Worm (Caenorhabditis elegans) whole organism, L4 larva: ENCODE results near the gene cah-4.

Source experiments
- T20F7.1 ChIP-seq: fragments of 200-800 bp; sonication (Bioruptor generic); optimal IDR thresholded peaks from 2 replicates; lab custom pipeline; 2018; ENCODE audit warnings: mild to moderate bottlenecking, missing genetic modification characterization, missing compliant biosample characterization
- T26A8.4 ChIP-seq: fragments of 200-800 bp; sonication (Bioruptor generic); IDR thresholded peaks from 2 replicates; pipeline ENCODE4 v1.3.6; 2022; ENCODE audit warnings: missing genetic modification characterization, missing compliant biosample characterization
- Y5F2A.4 ChIP-seq: fragments of 200-800 bp; sonication (Bioruptor generic); optimal IDR thresholded peaks from 2 replicates; lab custom pipeline; 2018; ENCODE audit warnings: mild to moderate bottlenecking, missing genetic modification characterization, missing compliant biosample characterization
- aly-2 ChIP-seq: sonication (generic microtip); optimal IDR thresholded peaks from 2 replicates; lab custom pipeline; 2018; ENCODE audit warnings: missing biosample characterization, missing genetic modification characterization
- ceh-20 ChIP-seq: fragments of 200-800 bp; sonication (Bioruptor generic); IDR thresholded peaks from 2 replicates; pipeline ENCODE4 v1.3.6; 2022; ENCODE audit warnings: missing genetic modification reagents, missing genetic modification characterization, missing compliant biosample characterization
- ceh-44 ChIP-seq: fragments of 200-800 bp; sonication (Bioruptor generic); IDR thresholded peaks from 2 replicates; pipeline ENCODE4 v1.3.6; 2022; ENCODE audit warnings: missing genetic modification reagents, missing genetic modification characterization, missing compliant biosample characterization
- ceh-82 ChIP-seq: sonication (generic microtip); optimal IDR thresholded peaks from 2 replicates; lab custom pipeline; 2017; ENCODE audit warnings: missing biosample characterization, missing genetic modification characterization
- daf-8 ChIP-seq: fragments of 200-800 bp; sonication (Bioruptor generic); IDR thresholded peaks from 2 replicates; pipeline ENCODE4 v1.3.6; 2022; ENCODE audit warnings: missing genetic modification characterization, missing compliant biosample characterization
- hif-1 ChIP-seq, 2 experiments: sonication (generic microtip); optimal IDR thresholded peaks; 2 replicates each; lab custom pipeline; 2016 to 2017; ENCODE audit warnings: missing compliant biosample characterization in 2 of 2, missing genetic modification characterization in 2 of 2, missing genetic modification reagents in 2 of 2, missing genotype in 2 of 2, mild to moderate bottlenecking in 1 of 2
- hmg-1.1 ChIP-seq: fragments of 200-800 bp; sonication (Bioruptor generic); IDR thresholded peaks from 2 replicates; pipeline ENCODE4 v1.3.6; 2022; ENCODE audit warnings: missing genetic modification reagents, missing genetic modification characterization, missing compliant biosample characterization
- nhr-102 ChIP-seq: sonication (generic microtip); optimal IDR thresholded peaks from 2 replicates; lab custom pipeline; 2016; ENCODE audit warnings: mild to moderate bottlenecking, missing genetic modification characterization, moderate library complexity, missing compliant biosample characterization
- nhr-237 ChIP-seq: sonication (generic microtip); optimal IDR thresholded peaks from 2 replicates; lab custom pipeline; 2017; ENCODE audit warnings: missing biosample characterization, missing genetic modification characterization
- nhr-41 ChIP-seq: fragments of 200-800 bp; sonication (Bioruptor generic); IDR thresholded peaks from 2 replicates; pipeline ENCODE4 v1.3.6; 2022; ENCODE audit warnings: missing genetic modification reagents, missing genetic modification characterization, missing compliant biosample characterization
- nhr-76 ChIP-seq: fragments of 150-350 bp; optimal IDR thresholded peaks from 2 replicates; lab custom pipeline; 2014; ENCODE audit warnings: missing biosample characterization, missing genetic modification characterization
- pha-4 ChIP-seq, 2 experiments: fragments of 150-350 bp in 1 of 2; fragments of 200-800 bp in 1 of 2; sonication (Bioruptor generic) in 1 of 2; IDR thresholded peaks in 1 of 2; optimal IDR thresholded peaks in 1 of 2; 2 replicates each; pipeline versions ENCODE4 v1.3.6 to Lab custom; 2014 to 2022; ENCODE audit warnings: missing genetic modification characterization in 2 of 2, missing genetic modification reagents in 2 of 2, missing biosample characterization in 1 of 2, missing compliant biosample characterization in 1 of 2
- php-3 ChIP-seq: fragments of 200-800 bp; sonication (Bioruptor generic); IDR thresholded peaks from 2 replicates; pipeline ENCODE4 v1.3.6; 2022; ENCODE audit warnings: missing genetic modification reagents, missing genetic modification characterization, missing compliant biosample characterization
- rbr-2 ChIP-seq: sonication (generic microtip); optimal IDR thresholded peaks from 2 replicates; lab custom pipeline; 2016; ENCODE audit warnings: missing genotype, missing genetic modification characterization, missing compliant biosample characterization
- set-16 ChIP-seq: fragments of 200-800 bp; sonication (Bioruptor generic); IDR thresholded peaks from 2 replicates; pipeline ENCODE4 v1.3.6; 2022; ENCODE audit warnings: missing genetic modification reagents, missing genetic modification characterization, missing compliant biosample characterization
- snpc-1.2 ChIP-seq: fragments of 200-800 bp; sonication (Bioruptor generic); IDR thresholded peaks from 2 replicates; pipeline ENCODE4 v1.3.6; 2022; ENCODE audit warnings: missing genetic modification reagents, missing genetic modification characterization, missing compliant biosample characterization
- unc-130 ChIP-seq: sonication (generic microtip); optimal IDR thresholded peaks from 2 replicates; lab custom pipeline; 2016; ENCODE audit warnings: missing genetic modification reagents, missing genetic modification characterization, missing compliant biosample characterization
- unc-62 ChIP-seq, 3 experiments: fragments of 150-350 bp in 1 of 3; sonication (generic microtip); optimal IDR thresholded peaks in 2 of 3; peaks in 1 of 3; 1 replicate in 1 of 3; 2 replicates in 2 of 3; lab custom pipeline; 2014 to 2017; ENCODE audit warnings: missing biosample characterization in 3 of 3, missing genetic modification characterization in 3 of 3, missing genetic modification reagents in 3 of 3, missing genotype in 1 of 3
- ztf-11 ChIP-seq: fragments of 150-350 bp; optimal IDR thresholded peaks from 2 replicates; lab custom pipeline; 2014; ENCODE audit warnings: missing biosample characterization, missing genetic modification characterization

Gene cah-4

ce11 chrX:13591175-13591574 is 48.8 kb downstream of the cah-4 start, which contains the start of gene col-44:
Gene col-44, plus strand, starts transcription at chrX:13591475.
- TF ChIP-seq aly-2 (tag; lab: Kevin White, UChicago), result no peak
- no peak for TF ChIP-seq rbr-2 (tag; lab: Kevin White, UChicago)
- no peak for TF ChIP-seq nhr-76 (tag; lab: Kevin White, UChicago)
- no peak for TF ChIP-seq hmg-1.1
- TF ChIP-seq ceh-20 (GFP tag; lab: Robert Waterston, UW), result no peak
- no peak for TF ChIP-seq unc-62 (GFP tag; optimal IDR thresholded peaks at IDR 0.05 in 1 of 2; lab: Kevin White, UChicago)
- TF ChIP-seq unc-62 (tag; optimal IDR thresholded peaks at IDR 0.05; lab: Kevin White, UChicago), result no peak

ce11 chrX:13591953-13592352 is 49.6 kb downstream of the cah-4 start:
- TF ChIP-seq T26A8.4 (no peak), daf-8 (no peak), Y5F2A.4 (GFP tag; lab: Kevin White, UChicago) (no peak), ceh-44 (GFP tag; lab: Robert Waterston, UW) (no peak), nhr-102 (no peak), hif-1 (tag; optimal IDR thresholded peaks at IDR 0.05; lab: Kevin White, UChicago) (no peak), set-16 (GFP tag; lab: Robert Waterston, UW) (peak; percentile 99), pha-4 (GFP tag; IDR thresholded peaks at IDR 0.05; lab: Robert Waterston, UW) (peak; percentile 57; the same call in 1 of the 2 replicates), pha-4 (tag; optimal IDR thresholded peaks at IDR 0.05; lab: Kevin White, UChicago) (no peak), T20F7.1 (GFP tag; lab: Kevin White, UChicago) (no peak), ceh-82 (no peak), snpc-1.2 (GFP tag; lab: Robert Waterston, UW) (no peak), unc-130 (GFP tag; lab: Kevin White, UChicago) (no peak), nhr-41 (no peak), php-3 (0 out of 2 replicates have a peak, but pooled peaks have one; percentile 47)

- TF ChIP-seq nhr-237 (no peak), ztf-11 (tag; lab: Kevin White, UChicago) (no peak)
Observed at ce11 chrX:13592367-13592766, 50.0 kb downstream of the cah-4 start, which contains the start of gene F54B11.4. Gene F54B11.4, plus strand, starts transcription at chrX:13592667.
